Worm (Caenorhabditis elegans): ENCODE measurements around the gene aass-1.
A peak's percentile ranks its signal among the peaks of the same experiment; 100 is the strongest.

Gene aass-1

ce11 chrIV:244843-245242 is at the start of gene aass-1:
TSS of gene aass-1 (plus strand) at chrIV:245143.
- TF ChIP-seq chd-7 (tag; optimal IDR thresholded peaks at IDR 0.05) (no peak), ets-4 (GFP tag; optimal IDR thresholded peaks at IDR 0.05) (no peak), B0336.3 (GFP tag; IDR thresholded peaks at IDR 0.05) (no peak), rec-8 (tag; optimal IDR thresholded peaks at IDR 0.05) (no peak), bed-1 (GFP tag; IDR thresholded peaks at IDR 0.05) (no peak), pha-4 (tag; optimal IDR thresholded peaks at IDR 0.05) (no peak), F49E8.2 (tag; optimal IDR thresholded peaks at IDR 0.05; ENCODE audit: insufficient read depth) (no peak), snpc-4 (GFP tag; optimal IDR thresholded peaks at IDR 0.05) (no peak), snpc-4 (tag; optimal IDR thresholded peaks at IDR 0.05) (no peak), ccch-3 (GFP tag; optimal IDR thresholded peaks at IDR 0.05) (no peak), ceh-100 (GFP tag; IDR thresholded peaks at IDR 0.05) (no peak), nfyb-1 (GFP tag; IDR thresholded peaks at IDR 0.05) (no peak), F57C9.4 (tag; optimal IDR thresholded peaks at IDR 0.05) (no peak)

ce11 chrIV:195620-196019 is 49.3 kb upstream of the aass-1 start:
- TF ChIP-seq lsl-1 (GFP tag; optimal IDR thresholded peaks at IDR 0.05): peak; percentile 4
- TF ChIP-seq madf-6 (GFP tag; IDR thresholded peaks at IDR 0.05): peak; percentile 39; the same call in 1 of the 2 replicates
- TF ChIP-seq rcor-1 (GFP tag; IDR thresholded peaks at IDR 0.05): 0 out of 2 replicates have a peak, but pooled peaks have one; percentile 25
- peak; percentile 68; the same call in 1 of the 2 replicates for TF ChIP-seq D2030.7 (GFP tag; IDR thresholded peaks at IDR 0.05)
- peak; percentile 78 for TF ChIP-seq dox-1 (GFP tag; IDR thresholded peaks at IDR 0.05)
- 0 out of 2 replicates have a peak, but pooled peaks have one; percentile 26 for TF ChIP-seq hsf-1 (GFP tag; IDR thresholded peaks at IDR 0.05)
- peak; percentile 37; the same call in 1 of the 2 replicates for TF ChIP-seq ekl-4 (GFP tag; IDR thresholded peaks at IDR 0.05)
- peak; percentile 56; the same call in 1 of the 2 replicates for TF ChIP-seq attf-6 (GFP tag; IDR thresholded peaks at IDR 0.05)
- TF ChIP-seq zim-3 (tag; optimal IDR thresholded peaks at IDR 0.05): peak; percentile 100
- TF ChIP-seq mcd-1 (GFP tag; IDR thresholded peaks at IDR 0.05): 0 out of 2 replicates have a peak, but pooled peaks have one; percentile 39

ce11 chrIV:202921-203652 is 41.9 kb upstream of the aass-1 start, which contains the start of gene gfrp-1:
TSS of gene gfrp-1 (plus strand) at chrIV:203602.
- no peak for TF ChIP-seq sea-2 (GFP tag; IDR thresholded peaks at IDR 0.05)
- TF ChIP-seq ceh-100 (GFP tag; IDR thresholded peaks at IDR 0.05): no peak
- no peak for TF ChIP-seq T26A5.8 (tag; optimal IDR thresholded peaks at IDR 0.05)
- no peak for TF ChIP-seq Y95B8A.8 (GFP tag; IDR thresholded peaks at IDR 0.05)
- TF ChIP-seq hlh-12 (tag; optimal IDR thresholded peaks at IDR 0.05): no peak
- TF ChIP-seq zim-3 (tag; optimal IDR thresholded peaks at IDR 0.05): no peak
- TF ChIP-seq F52B5.7 (tag; optimal IDR thresholded peaks at IDR 0.05): no peak
- TF ChIP-seq chd-7 (tag; optimal IDR thresholded peaks at IDR 0.05): no peak
- no peak for TF ChIP-seq ceh-58 (GFP tag; IDR thresholded peaks at IDR 0.05)
- TF ChIP-seq ztf-26 (tag; optimal IDR thresholded peaks at IDR 0.05): no peak
- no peak for TF ChIP-seq athp-1 (tag; optimal IDR thresholded peaks at IDR 0.05)
- no peak for TF ChIP-seq hsf-1 (GFP tag; IDR thresholded peaks at IDR 0.05)
- TF ChIP-seq ztf-3 (GFP tag; optimal IDR thresholded peaks at IDR 0.05): no peak
- no peak for TF ChIP-seq ZK185.1 (tag; optimal IDR thresholded peaks at IDR 0.05; ENCODE audit: poor library complexity, severe bottlenecking)
- TF ChIP-seq ceh-40 (GFP tag; IDR thresholded peaks at IDR 0.05): no peak
- no peak for TF ChIP-seq egrh-3 (GFP tag; IDR thresholded peaks at IDR 0.05)
- TF ChIP-seq snpc-1.3 (tag; optimal IDR thresholded peaks at IDR 0.05; ENCODE audit: insufficient read depth): no peak
- no peak for TF ChIP-seq ztf-25 (GFP tag; IDR thresholded peaks at IDR 0.05)
